Worm (Caenorhabditis elegans): Measurements from ENCODE around the gene mif-2.

mif-2 gene

ce11 chrV:12001747-12002456 lies 23.6 kb upstream of the mif-2 start, which contains the start of gene gcy-33 (continued):
- TF ChIP-seq ets-5 (GFP tag; IDR thresholded peaks at IDR 0.05) (no peak), nhr-77 (tag; optimal IDR thresholded peaks at IDR 0.05) (peak; percentile 43), rnt-1 (tag; optimal IDR thresholded peaks at IDR 0.05) (peak; percentile 73), hpl-2 (GFP tag; optimal IDR thresholded peaks at IDR 0.05) (no peak), nhr-84 (tag; optimal IDR thresholded peaks at IDR 0.05) (no peak), tbx-2 (tag; optimal IDR thresholded peaks at IDR 0.05) (peak; percentile 76), fkh-4 (tag; optimal IDR thresholded peaks at IDR 0.05; ENCODE audit: borderline replicate concordance) (no peak), dpl-1 (GFP tag; optimal IDR thresholded peaks at IDR 0.05) (peak; percentile 31 to 63 (median 60)), C16A3.4 (tag; optimal IDR thresholded peaks at IDR 0.05) (peak; percentile 81), nhr-47 (tag; optimal IDR thresholded peaks at IDR 0.05) (peak; percentile 92), C04F5.9 (tag; optimal IDR thresholded peaks at IDR 0.05) (peak; percentile 8), isw-1 (GFP tag; IDR thresholded peaks at IDR 0.05) (no peak)

ce11 chrV:11997403-11997802 lies 19.1 kb upstream of the mif-2 start:
- TF ChIP-seq C34B4.2 (tag; optimal IDR thresholded peaks at IDR 0.05) (no peak), lin-35 (GFP tag; optimal IDR thresholded peaks at IDR 0.05) (no peak), egl-13 (tag; optimal IDR thresholded peaks at IDR 0.05) (peak; percentile 50)

ce11 chrV:11995862-11996261 lies 17.6 kb upstream of the mif-2 start, which contains the start of gene C52E4.12:
TSS of gene C52E4.12 (plus strand) at chrV:11996162.
- TF ChIP-seq pax-3 (tag; optimal IDR thresholded peaks at IDR 0.05) (no peak), efl-1 (optimal IDR thresholded peaks at IDR 0.05) (no peak), efl-1 (GFP tag; optimal IDR thresholded peaks at IDR 0.05 in 1 of 2) (no peak), lin-13 (GFP tag; optimal IDR thresholded peaks at IDR 0.05) (no peak), hlh-4 (tag; optimal IDR thresholded peaks at IDR 0.05) (no peak), mep-1 (tag; optimal IDR thresholded peaks at IDR 0.05) (no peak), snu-23 (GFP tag; optimal IDR thresholded peaks at IDR 0.05) (no peak), lsy-2 (tag; optimal IDR thresholded peaks at IDR 0.05) (no peak), nhr-84 (tag; optimal IDR thresholded peaks at IDR 0.05) (no peak)

- TF ChIP-seq lsy-2 (tag; optimal IDR thresholded peaks at IDR 0.05) = peak; percentile 54 to 86
- peak; percentile 71 for TF ChIP-seq nhr-71 (tag; optimal IDR thresholded peaks at IDR 0.05)
- no peak for TF ChIP-seq aly-2 (tag; optimal IDR thresholded peaks at IDR 0.05)
- no peak for TF ChIP-seq zag-1 (tag; optimal IDR thresholded peaks at IDR 0.05)
- TF ChIP-seq unc-62 (GFP tag; optimal IDR thresholded peaks at IDR 0.05) = no peak
- peak; percentile 76 for TF ChIP-seq skn-1 (tag; optimal IDR thresholded peaks at IDR 0.05)
- TF ChIP-seq F16B12.6 (tag; optimal IDR thresholded peaks at IDR 0.05) = peak; percentile 91
- TF ChIP-seq efl-1 (optimal IDR thresholded peaks at IDR 0.05) = peak; percentile 71 to 74
- TF ChIP-seq efl-1 (GFP tag; optimal IDR thresholded peaks at IDR 0.05 in 1 of 2) = peak; percentile 65 to 87
- peak; percentile 50 for TF ChIP-seq nhr-47 (tag; optimal IDR thresholded peaks at IDR 0.05)
- TF ChIP-seq ceh-8 (GFP tag; optimal IDR thresholded peaks at IDR 0.05) = no peak
- TF ChIP-seq egl-13 (tag; optimal IDR thresholded peaks at IDR 0.05) = no peak
- TF ChIP-seq swsn-7 (tag; optimal IDR thresholded peaks at IDR 0.05) = peak; percentile 37
- 0 out of 2 replicates have a peak, but pooled peaks have one; percentile 3 for TF ChIP-seq nhr-19 (GFP tag; conservative IDR thresholded peaks at IDR 0.05)
- no peak for TF ChIP-seq pqm-1 (tag; optimal IDR thresholded peaks at IDR 0.05)
- peak; percentile 41 for TF ChIP-seq unc-130 (tag; optimal IDR thresholded peaks at IDR 0.05)
- TF ChIP-seq rnt-1 (tag; optimal IDR thresholded peaks at IDR 0.05) = peak; percentile 26
- peak; percentile 52 for TF ChIP-seq nhr-20 (tag; optimal IDR thresholded peaks at IDR 0.05)
- peak; percentile 57 for TF ChIP-seq lin-15B (tag; optimal IDR thresholded peaks at IDR 0.05)
- peak; percentile 46 for TF ChIP-seq lin-13 (GFP tag; optimal IDR thresholded peaks at IDR 0.05)
- TF ChIP-seq nhr-12 (tag; optimal IDR thresholded peaks at IDR 0.05) = no peak
- peak; percentile 80 for TF ChIP-seq mep-1 (tag; optimal IDR thresholded peaks at IDR 0.05)
- TF ChIP-seq blmp-1 (tag; optimal IDR thresholded peaks at IDR 0.05) = peak; percentile 72
- no peak for TF ChIP-seq ztf-11 (tag; optimal IDR thresholded peaks at IDR 0.05)
- TF ChIP-seq nhr-76 (tag; optimal IDR thresholded peaks at IDR 0.05) = no peak
- TF ChIP-seq pag-3 (tag; optimal IDR thresholded peaks at IDR 0.05; ENCODE audit: borderline replicate concordance, insufficient read depth) = no peak
- peak; percentile 59 for TF ChIP-seq snpc-4 (tag; optimal IDR thresholded peaks at IDR 0.05)
- peak; percentile 53 for TF ChIP-seq fkh-8 (tag; optimal IDR thresholded peaks at IDR 0.05)
- TF ChIP-seq zip-4 (GFP tag; optimal IDR thresholded peaks at IDR 0.05) = no peak
- TF ChIP-seq nhr-11 (tag; optimal IDR thresholded peaks at IDR 0.05) = no peak
- TF ChIP-seq snu-23 (GFP tag; optimal IDR thresholded peaks at IDR 0.05) = peak; percentile 63
Measured at ce11 chrV:11993706-11994345, 15.6 kb upstream of the mif-2 start, which contains the start of the genes cyl-1 and C52E4.7. TSS of gene cyl-1 (minus strand) at chrV:11993723. TSS of gene C52E4.7 (plus strand) at chrV:11994295.
